Worm (Caenorhabditis elegans): ENCODE data around the gene W07A12.4.

W07A12.4 gene

DNA sequence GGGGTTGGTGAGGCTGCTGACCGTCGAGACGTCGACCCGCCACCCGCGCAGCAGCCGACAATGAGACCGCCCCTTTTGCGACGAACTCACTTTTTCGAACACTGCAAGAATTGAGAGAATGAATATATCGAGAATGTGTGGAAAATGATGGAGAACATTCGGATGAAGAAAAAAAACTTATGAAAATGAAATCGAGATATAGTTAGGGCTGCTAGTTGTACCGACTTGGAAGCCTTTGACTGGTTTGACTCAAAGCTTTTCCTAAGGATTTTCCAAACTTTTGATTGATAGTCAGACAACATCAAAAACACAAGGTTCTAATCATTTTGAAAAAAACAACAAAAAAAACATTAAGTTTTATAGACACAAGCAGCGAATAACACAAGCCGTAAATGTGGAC is 42.3 kb downstream of the W07A12.4 start, which contains the start of gene sym-2:
Gene sym-2 (minus strand): TSS at position 101 of the 400 bp plus-strand sequence.
- no peak for TF ChIP-seq che-1 (tag; optimal IDR thresholded peaks at IDR 0.05)
- TF ChIP-seq mec-3 (tag; optimal IDR thresholded peaks at IDR 0.05; ENCODE audit: borderline replicate concordance), result no peak
- no peak for TF ChIP-seq lin-11 (tag; optimal IDR thresholded peaks at IDR 0.05)
- no peak for TF ChIP-seq unc-42 (tag; optimal IDR thresholded peaks at IDR 0.05)

DNA sequence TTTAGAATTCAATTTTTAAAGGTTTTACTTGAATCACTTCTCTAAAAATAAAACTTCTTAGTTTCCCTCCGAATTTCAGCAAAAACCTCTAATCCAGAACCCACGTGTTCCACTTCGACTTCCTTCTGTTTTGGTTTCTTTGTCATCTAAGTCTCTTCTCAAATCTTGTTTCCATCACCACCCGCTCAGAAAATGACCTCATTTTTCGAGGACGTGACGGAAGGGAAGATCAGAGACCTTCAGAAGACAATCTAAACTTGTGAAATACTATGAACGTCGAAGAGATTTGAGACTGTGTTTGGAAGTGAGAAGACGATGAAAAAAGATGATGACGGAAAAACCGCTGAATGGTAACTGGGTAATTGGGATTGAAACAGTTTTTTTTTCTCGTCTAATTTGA is 43.6 kb downstream of the W07A12.4 start:
- TF ChIP-seq lim-6 (tag; optimal IDR thresholded peaks at IDR 0.05), result no peak
- TF ChIP-seq pat-9 (tag; optimal IDR thresholded peaks at IDR 0.05), result no peak
- TF ChIP-seq fkh-10 (GFP tag; optimal IDR thresholded peaks at IDR 0.05), result no peak
- no peak for TF ChIP-seq ama-1 (optimal IDR thresholded peaks at IDR 0.05)
- no peak for TF ChIP-seq ets-4 (tag; optimal IDR thresholded peaks at IDR 0.05)
- no peak for TF ChIP-seq ttx-3 (tag; optimal IDR thresholded peaks at IDR 0.05)
- no peak for TF ChIP-seq pqm-1 (tag; optimal IDR thresholded peaks at IDR 0.05)
- TF ChIP-seq pag-3 (tag; optimal IDR thresholded peaks at IDR 0.05; ENCODE audit: borderline replicate concordance), result no peak
- no peak for TF ChIP-seq rnt-1 (tag; optimal IDR thresholded peaks at IDR 0.05)
- TF ChIP-seq K02D7.2 (tag; optimal IDR thresholded peaks at IDR 0.05), result no peak
- TF ChIP-seq syd-9 (tag; optimal IDR thresholded peaks at IDR 0.05), result no peak

DNA sequence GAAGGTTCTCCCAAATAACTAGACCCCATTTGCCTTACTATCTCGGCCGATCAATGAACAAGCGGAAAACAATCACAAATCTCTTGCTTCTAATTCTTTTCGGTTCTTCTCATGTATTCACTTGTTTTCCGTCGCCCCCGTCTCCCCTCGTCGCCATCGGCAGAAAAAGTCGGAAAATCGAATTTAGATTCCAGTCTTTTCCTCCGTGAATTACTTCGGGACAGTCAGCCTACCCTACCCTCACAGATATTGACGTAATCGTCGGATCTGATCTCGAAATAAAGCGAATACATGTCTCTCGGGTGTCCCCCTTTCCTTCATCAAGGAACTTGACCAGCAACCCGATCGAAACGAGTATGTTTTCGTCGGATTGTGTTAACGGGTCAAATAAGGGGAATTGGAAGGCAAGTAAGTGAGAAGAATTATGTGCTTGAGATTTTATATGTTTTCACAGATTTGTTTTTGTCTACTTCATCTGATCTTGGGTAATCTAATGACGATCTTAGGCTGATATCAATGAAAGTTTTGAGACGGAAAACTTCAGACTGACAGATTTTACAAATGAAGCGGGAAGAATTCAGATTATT is 44.5 kb downstream of the W07A12.4 start:
- TF ChIP-seq ceh-45 (GFP tag; IDR thresholded peaks at IDR 0.05), result no peak
- no peak for TF ChIP-seq ceh-22 (tag; optimal IDR thresholded peaks at IDR 0.05)
- TF ChIP-seq hlh-30 (tag; optimal IDR thresholded peaks at IDR 0.05; ENCODE audit: insufficient read depth), result no peak

DNA sequence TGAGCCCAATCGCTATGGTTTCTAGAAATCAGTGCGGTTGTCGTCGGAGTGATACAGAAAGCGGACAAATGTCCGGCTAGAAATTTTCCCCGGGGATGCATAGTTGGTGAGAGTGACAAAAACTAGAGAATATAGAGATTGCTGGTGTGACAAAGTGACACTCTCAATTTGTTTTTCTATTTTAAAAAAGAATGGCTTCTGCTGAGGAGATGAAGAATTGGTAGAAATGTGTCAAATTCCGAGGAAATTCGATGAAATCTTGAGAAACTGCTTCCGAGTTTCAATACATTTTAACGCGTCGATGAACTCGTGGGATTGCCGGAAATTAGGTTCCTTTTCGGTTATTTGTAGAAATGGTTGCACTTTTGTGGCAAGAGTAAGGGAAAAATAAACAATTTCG is 48.1 kb downstream of the W07A12.4 start, which contains the start of gene twk-4:
Gene twk-4 (minus strand): TSS at position 101 of the 400 bp plus-strand sequence.
- TF ChIP-seq mec-3 (tag; optimal IDR thresholded peaks at IDR 0.05; ENCODE audit: borderline replicate concordance), result no peak
- TF ChIP-seq C08G9.2 (tag; optimal IDR thresholded peaks at IDR 0.05), result no peak

DNA sequence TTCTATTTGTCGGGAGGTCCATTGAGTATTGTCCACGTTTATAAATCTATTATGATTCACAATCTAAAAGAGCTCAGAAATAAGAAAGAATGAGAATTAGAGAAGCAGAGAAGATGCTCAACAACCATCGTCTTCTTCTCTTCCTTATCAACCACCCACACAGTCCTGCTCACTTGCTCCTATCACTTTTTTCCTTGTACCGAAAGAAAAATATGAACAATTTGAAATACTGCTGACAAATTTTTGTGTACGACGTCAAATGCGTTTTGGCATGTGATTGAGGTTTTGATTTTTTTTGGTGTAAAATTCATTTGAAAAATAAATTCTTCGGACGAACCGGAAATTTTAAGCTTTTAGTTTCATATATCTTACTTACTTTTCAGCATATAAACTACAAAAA is 50.3 kb downstream of the W07A12.4 start:
- TF ChIP-seq ceh-34 (tag; optimal IDR thresholded peaks at IDR 0.05) (no peak), unc-86 (tag; optimal IDR thresholded peaks at IDR 0.05) (no peak), lin-11 (tag; optimal IDR thresholded peaks at IDR 0.05) (no peak), unc-42 (tag; optimal IDR thresholded peaks at IDR 0.05) (no peak), pha-2 (tag; optimal IDR thresholded peaks at IDR 0.05) (no peak), gmeb-2 (tag; optimal IDR thresholded peaks at IDR 0.05) (no peak)

DNA sequence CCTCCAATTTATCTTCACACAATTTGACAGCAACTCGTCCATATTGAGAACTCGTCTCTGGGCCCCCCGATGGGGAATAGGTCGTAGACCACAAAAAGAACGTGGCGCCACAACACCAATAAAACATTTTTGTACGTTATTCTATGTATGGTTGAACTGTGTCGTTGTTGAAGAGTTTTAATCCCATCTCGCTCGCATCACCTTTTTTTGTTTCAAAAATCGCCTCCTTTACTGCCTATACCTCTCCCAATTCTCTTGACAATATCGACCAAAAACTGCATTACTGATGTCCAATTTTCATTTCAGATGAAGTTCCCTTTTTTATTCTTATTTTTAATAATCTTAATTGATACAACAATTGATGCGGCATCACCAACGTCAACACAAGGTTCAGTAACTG is 51.2 kb downstream of the W07A12.4 start, which contains the start of gene let-23:
Gene let-23 (plus strand): TSS at position 301 of the 400 bp plus-strand sequence.
- TF ChIP-seq unc-3 (GFP tag; conservative IDR thresholded peaks at IDR 0.05), result no peak
- TF ChIP-seq unc-3 (tag; optimal IDR thresholded peaks at IDR 0.05), result no peak
- TF ChIP-seq lin-11 (tag; optimal IDR thresholded peaks at IDR 0.05), result no peak
- no peak for TF ChIP-seq ceh-18 (tag; optimal IDR thresholded peaks at IDR 0.05)
- TF ChIP-seq madf-2 (tag; optimal IDR thresholded peaks at IDR 0.05), result no peak
- no peak for TF ChIP-seq che-1 (tag; optimal IDR thresholded peaks at IDR 0.05)
- TF ChIP-seq ttx-3 (tag; optimal IDR thresholded peaks at IDR 0.05), result no peak
